Fruit fly (Drosophila melanogaster) whole organism, wandering third instar larva: Measurements from ENCODE around the gene RpLP0.

Source experiments
- Hr78 ChIP-seq: fragments of >200 bp; optimal IDR thresholded peaks from 2 replicates; lab custom pipeline; 2017; ENCODE audit warnings: missing biosample characterization, missing genetic modification characterization
- Myc ChIP-seq: fragments of >200 bp; optimal IDR thresholded peaks from 2 replicates; lab custom pipeline; 2017
- br ChIP-seq: fragments of 200-800 bp; sonication (Bioruptor generic); optimal IDR thresholded peaks from 2 replicates; lab custom pipeline; 2016; ENCODE audit warnings: missing biosample characterization, missing genetic modification characterization
- dsf ChIP-seq: sonication (Bioruptor generic); optimal IDR thresholded peaks from 2 replicates; lab custom pipeline; 2016; ENCODE audit warnings: missing biosample characterization, missing genetic modification characterization, borderline replicate concordance
- foxo ChIP-seq, 2 experiments: fragments of 200-800 bp; sonication (Bioruptor generic); optimal IDR thresholded peaks; 2 replicates in 1 of 2; 3 replicates in 1 of 2; lab custom pipeline; 2016 to 2017; ENCODE audit warnings: missing biosample characterization in 2 of 2, missing genetic modification characterization in 2 of 2
- fru ChIP-seq: fragments of 200-800 bp; sonication (Bioruptor generic); optimal IDR thresholded peaks from 3 replicates; lab custom pipeline; 2016; ENCODE audit warnings: missing biosample characterization, mild to moderate bottlenecking, missing genetic modification characterization
- pan ChIP-seq: fragments of >200 bp; optimal IDR thresholded peaks from 2 replicates; lab custom pipeline; 2017
- psq ChIP-seq: fragments of 200-800 bp; sonication (Bioruptor generic); optimal IDR thresholded peaks from 3 replicates; lab custom pipeline; 2017; ENCODE audit warnings: missing biosample characterization, mild to moderate bottlenecking, missing genetic modification characterization, moderate library complexity
- rgr ChIP-seq: fragments of 200-800 bp; sonication (Bioruptor generic); optimal IDR thresholded peaks from 3 replicates; lab custom pipeline; 2016; ENCODE audit warnings: missing biosample characterization, mild to moderate bottlenecking, missing genetic modification characterization
- usp ChIP-seq: fragments of >200 bp; optimal IDR thresholded peaks from 2 replicates; lab custom pipeline; 2017; ENCODE audit warnings: missing biosample characterization, missing genetic modification characterization
- woc ChIP-seq: sonication (Bioruptor generic); optimal IDR thresholded peaks from 2 replicates; lab custom pipeline; 2016; ENCODE audit warnings: missing biosample characterization, mild to moderate bottlenecking, missing genetic modification characterization

dm6 chr3L:22034717-22035116 is 41.0 kb upstream of the RpLP0 start, which contains the start of gene Oct-TyrR:
- TF ChIP-seq psq (GFP tag; lab: Kevin White, UChicago) (no peak), dsf (no peak), usp (GFP tag; lab: Kevin White, UChicago) (no peak), Hr78 (no peak), pan (lab: Kevin White, UChicago) (no peak), fru (GFP tag; lab: Kevin White, UChicago) (no peak), Myc (lab: Kevin White, UChicago) (no peak), woc (GFP tag; lab: Kevin White, UChicago) (no peak), br (GFP tag; lab: Kevin White, UChicago) (no peak), rgr (GFP tag; lab: Kevin White, UChicago) (no peak), foxo (GFP tag; optimal IDR thresholded peaks at IDR 0.05; lab: Kevin White, UChicago) (no peak)
